Fruit fly (Drosophila melanogaster) whole organism, embryonic: Measurements from ENCODE around the gene Spt7.

ENCODE experiments used
- B-H1 ChIP-seq: fragments of 200-800 bp; sonication (Bioruptor generic); IDR thresholded peaks from 3 replicates; pipeline ENCODE4 v1.3.6; 2022; ENCODE audit warnings: missing biosample characterization, missing genetic modification characterization
- Bdp1 ChIP-seq: fragments of 200-800 bp; sonication (Bioruptor generic); optimal IDR thresholded peaks from 3 replicates; lab custom pipeline; 2016; ENCODE audit warnings: missing biosample characterization, missing genetic modification characterization
- CG10209 ChIP-seq: fragments of 200-800 bp; sonication (Bioruptor generic); optimal IDR thresholded peaks from 3 replicates; lab custom pipeline; 2017; ENCODE audit warnings: missing biosample characterization, mild to moderate bottlenecking, missing genetic modification characterization, missing genetic modification reagents
- CG10979 ChIP-seq: fragments of 200-800 bp; sonication (Bioruptor generic); optimal IDR thresholded peaks from 2 replicates; lab custom pipeline; 2018; ENCODE audit warnings: missing biosample characterization, mild to moderate bottlenecking, missing genetic modification characterization, moderate library complexity
- CG12155 ChIP-seq: fragments of 200-800 bp; sonication (Bioruptor generic); optimal IDR thresholded peaks from 3 replicates; lab custom pipeline; 2016; ENCODE audit warnings: missing biosample characterization, missing genetic modification characterization
- CG1603 ChIP-seq: fragments of 200-800 bp; sonication (Bioruptor generic); optimal IDR thresholded peaks from 2 replicates; lab custom pipeline; 2019; ENCODE audit warnings: missing biosample characterization, mild to moderate bottlenecking, missing genetic modification characterization, moderate library complexity
- CG16779 ChIP-seq: fragments of 200-800 bp; sonication (Bioruptor generic); IDR thresholded peaks from 2 replicates; pipeline ENCODE4 v1.3.6; 2022; ENCODE audit warnings: missing biosample characterization, missing genetic modification characterization
- CG17802 ChIP-seq: fragments of 200-800 bp; sonication (Bioruptor generic); optimal IDR thresholded peaks from 2 replicates; lab custom pipeline; 2018; ENCODE audit warnings: missing biosample characterization, mild to moderate bottlenecking, missing genetic modification characterization, moderate library complexity
- CG17912 ChIP-seq: fragments of 200-800 bp; sonication (Bioruptor generic); optimal IDR thresholded peaks from 2 replicates; lab custom pipeline; 2018; ENCODE audit warnings: missing biosample characterization, mild to moderate bottlenecking, missing genetic modification characterization
- CG2129 ChIP-seq: fragments of 200-800 bp; sonication (Bioruptor generic); IDR thresholded peaks from 2 replicates; pipeline ENCODE4 v1.3.6; 2022; ENCODE audit warnings: missing biosample characterization, missing genetic modification characterization; ENCODE audit not compliant: partially characterized antibody
- CG2712 ChIP-seq: fragments of 200-800 bp; optimal IDR thresholded peaks from 3 replicates; lab custom pipeline; 2019; ENCODE audit warnings: missing biosample characterization, mild to moderate bottlenecking, missing genetic modification characterization, moderate library complexity
- CG33213 ChIP-seq: fragments of 200-800 bp; sonication (Bioruptor generic); optimal IDR thresholded peaks from 3 replicates; lab custom pipeline; 2016; ENCODE audit warnings: missing biosample characterization, missing genetic modification characterization
- CG6254 ChIP-seq: fragments of 200-800 bp; sonication (Bioruptor generic); optimal IDR thresholded peaks from 3 replicates; lab custom pipeline; 2017; ENCODE audit warnings: mild to moderate bottlenecking, missing biosample characterization, missing genetic modification reagents, missing genetic modification characterization
- CG6683 ChIP-seq: fragments of 200-800 bp; sonication (Bioruptor generic); optimal IDR thresholded peaks from 2 replicates; lab custom pipeline; 2017; ENCODE audit warnings: missing biosample characterization, mild to moderate bottlenecking, missing genetic modification characterization, missing genetic modification reagents
- CG7271 ChIP-seq: fragments of 200-800 bp; sonication (Bioruptor generic); optimal IDR thresholded peaks from 2 replicates; lab custom pipeline; 2018; ENCODE audit warnings: missing biosample characterization, mild to moderate bottlenecking, missing genetic modification characterization, moderate library complexity
- CG7372 ChIP-seq: fragments of 200-800 bp; sonication (Bioruptor generic); IDR thresholded peaks from 2 replicates; pipeline ENCODE4 v1.3.6; 2022; ENCODE audit warnings: missing biosample characterization, missing genetic modification characterization
- CG7963 ChIP-seq: fragments of 200-800 bp; sonication (Bioruptor generic); IDR thresholded peaks from 3 replicates; pipeline ENCODE4 v1.3.6; 2022; ENCODE audit warnings: missing biosample characterization, missing genetic modification characterization; ENCODE audit not compliant: partially characterized antibody
- CG8290 ChIP-seq, 3 experiments: fragments of 200-800 bp; sonication (Bioruptor generic); optimal IDR thresholded peaks; 2 replicates each; lab custom pipeline; 2016 to 2019; ENCODE audit warnings: missing biosample characterization in 3 of 3, missing genetic modification characterization in 3 of 3, mild to moderate bottlenecking in 2 of 3, moderate library complexity in 1 of 3
- CG8359 ChIP-seq: fragments of 200-800 bp; sonication (Bioruptor generic); optimal IDR thresholded peaks from 2 replicates; lab custom pipeline; 2017; ENCODE audit warnings: missing biosample characterization, mild to moderate bottlenecking, missing genetic modification characterization, borderline replicate concordance
- CG9876 ChIP-seq: fragments of 200-800 bp; sonication (Bioruptor generic); optimal IDR thresholded peaks from 2 replicates; lab custom pipeline; 2016; ENCODE audit warnings: missing biosample characterization, missing genetic modification characterization
- Dfd ChIP-seq, 2 experiments: fragments of >200 bp; optimal IDR thresholded peaks; 2 replicates each; lab custom pipeline; 2017; ENCODE audit warnings: missing biosample characterization in 2 of 2, missing genetic modification characterization in 2 of 2
- Doc3 ChIP-seq: fragments of 200-800 bp; sonication (Bioruptor generic); IDR thresholded peaks from 3 replicates; pipeline ENCODE4 v1.3.6; 2022; ENCODE audit warnings: missing biosample characterization, missing genetic modification characterization; ENCODE audit not compliant: partially characterized antibody
- Drgx ChIP-seq: fragments of 200-800 bp; sonication (Bioruptor generic); IDR thresholded peaks from 2 replicates; pipeline ENCODE4 v1.3.6; 2022; ENCODE audit warnings: missing biosample characterization, missing genetic modification characterization
- Ets97D ChIP-seq: fragments of 200-800 bp; sonication (Bioruptor generic); optimal IDR thresholded peaks from 3 replicates; lab custom pipeline; 2016; ENCODE audit warnings: missing biosample characterization, missing genetic modification characterization
- Fer1 ChIP-seq: fragments of 200-800 bp; sonication (Bioruptor generic); optimal IDR thresholded peaks from 2 replicates; lab custom pipeline; 2017; ENCODE audit warnings: missing biosample characterization, mild to moderate bottlenecking, missing genetic modification characterization
- Fer2 ChIP-seq: fragments of 200-800 bp; sonication (Bioruptor generic); optimal IDR thresholded peaks from 2 replicates; lab custom pipeline; 2018; ENCODE audit warnings: missing biosample characterization, mild to moderate bottlenecking, missing genetic modification characterization, moderate library complexity
- Meics ChIP-seq: fragments of 200-800 bp; sonication (Bioruptor generic); optimal IDR thresholded peaks from 2 replicates; lab custom pipeline; 2017; ENCODE audit warnings: missing biosample characterization, mild to moderate bottlenecking, missing genetic modification characterization
- Ravus ChIP-seq: fragments of 200-800 bp; sonication (Bioruptor generic); IDR thresholded peaks from 2 replicates; pipeline ENCODE4 v1.3.6; 2022; ENCODE audit warnings: missing biosample characterization, missing genetic modification characterization
- Rx ChIP-seq: fragments of 200-800 bp; sonication (Bioruptor generic); IDR thresholded peaks from 2 replicates; pipeline ENCODE4 v1.3.6; 2022; ENCODE audit warnings: missing biosample characterization, missing genetic modification characterization
- Stat92E ChIP-seq, 3 experiments: fragments of >200 bp in 2 of 3; fragments of 200-800 bp in 1 of 3; sonication (Bioruptor generic) in 1 of 3; optimal IDR thresholded peaks; 2 replicates each; lab custom pipeline; 2017 to 2019; ENCODE audit warnings: missing biosample characterization in 3 of 3, missing genetic modification characterization in 3 of 3, mild to moderate bottlenecking in 1 of 3, moderate library complexity in 1 of 3
- aop ChIP-seq: fragments of 200-800 bp; sonication (Bioruptor generic); IDR thresholded peaks from 2 replicates; pipeline ENCODE4 v1.3.6; 2022; ENCODE audit warnings: missing biosample characterization, missing genetic modification characterization
- corto ChIP-seq: fragments of 200-800 bp; sonication (Bioruptor generic); optimal IDR thresholded peaks from 2 replicates; lab custom pipeline; 2016; ENCODE audit warnings: missing biosample characterization, mild to moderate bottlenecking, missing genetic modification characterization, moderate library complexity
- dysf ChIP-seq: fragments of 200-800 bp; sonication (Bioruptor generic); IDR thresholded peaks from 3 replicates; pipeline ENCODE4 v1.3.6; 2022; ENCODE audit warnings: missing biosample characterization, missing genetic modification characterization
- fd64A ChIP-seq: fragments of 200-800 bp; sonication (Bioruptor generic); optimal IDR thresholded peaks from 3 replicates; lab custom pipeline; 2018; ENCODE audit warnings: missing biosample characterization, mild to moderate bottlenecking, missing genetic modification characterization
- fru ChIP-seq: fragments of >200 bp; optimal IDR thresholded peaks from 2 replicates; lab custom pipeline; 2017
- lilli ChIP-seq: fragments of 200-800 bp; sonication (Bioruptor generic); optimal IDR thresholded peaks from 3 replicates; lab custom pipeline; 2016; ENCODE audit warnings: missing biosample characterization, missing genetic modification characterization
- nerfin-1 ChIP-seq: fragments of 200-800 bp; sonication (Bioruptor generic); optimal IDR thresholded peaks from 3 replicates; lab custom pipeline; 2019; ENCODE audit warnings: missing biosample characterization, mild to moderate bottlenecking, missing genetic modification characterization, moderate library complexity
- phol ChIP-seq: fragments of 200-800 bp; sonication (Bioruptor generic); optimal IDR thresholded peaks from 3 replicates; lab custom pipeline; 2018; ENCODE audit warnings: missing biosample characterization, mild to moderate bottlenecking, missing genetic modification characterization, moderate library complexity
- pita ChIP-seq: fragments of 200-800 bp; sonication (Bioruptor generic); optimal IDR thresholded peaks from 2 replicates; lab custom pipeline; 2017; ENCODE audit warnings: missing biosample characterization, mild to moderate bottlenecking, missing genetic modification characterization
- prd ChIP-seq, 3 experiments: fragments of >200 bp in 2 of 3; fragments of 200-800 bp in 1 of 3; sonication (Bioruptor generic) in 1 of 3; optimal IDR thresholded peaks in 2 of 3; IDR thresholded peaks in 1 of 3; 2 replicates in 2 of 3; 3 replicates in 1 of 3; pipeline versions ENCODE4 v1.3.6 to Lab custom; 2017 to 2022; ENCODE audit warnings: missing biosample characterization in 1 of 3, missing genetic modification characterization in 1 of 3
- ranshi ChIP-seq: fragments of 200-800 bp; sonication (Bioruptor generic); IDR thresholded peaks from 2 replicates; pipeline ENCODE4 v1.3.6; 2022; ENCODE audit warnings: missing biosample characterization, missing genetic modification characterization
- scrt ChIP-seq: fragments of 200-800 bp; sonication (Bioruptor generic); optimal IDR thresholded peaks from 2 replicates; lab custom pipeline; 2018; ENCODE audit warnings: missing biosample characterization, mild to moderate bottlenecking, missing genetic modification characterization, moderate library complexity
- sima ChIP-seq: fragments of 200-800 bp; sonication (Bioruptor generic); optimal IDR thresholded peaks from 2 replicates; lab custom pipeline; 2016; ENCODE audit warnings: missing biosample characterization, missing genetic modification characterization
- slou ChIP-seq: fragments of 200-800 bp; sonication (Bioruptor generic); optimal IDR thresholded peaks from 3 replicates; lab custom pipeline; 2016; ENCODE audit warnings: missing biosample characterization, missing genetic modification characterization
- sug ChIP-seq: fragments of 200-800 bp; optimal IDR thresholded peaks from 2 replicates; lab custom pipeline; 2019; ENCODE audit warnings: missing biosample characterization, mild to moderate bottlenecking, missing genetic modification characterization, moderate library complexity
- toy ChIP-seq: fragments of 200-800 bp; sonication (Bioruptor generic); IDR thresholded peaks from 2 replicates; pipeline ENCODE4 v1.3.6; 2022; ENCODE audit warnings: missing biosample characterization, missing genetic modification characterization
- usp ChIP-seq: fragments of >200 bp; optimal IDR thresholded peaks from 2 replicates; lab custom pipeline; 2017; ENCODE audit warnings: missing biosample characterization, missing genetic modification characterization
- wor ChIP-seq: fragments of 200-800 bp; sonication (Bioruptor generic); IDR thresholded peaks from 2 replicates; pipeline ENCODE4 v1.3.6; 2022; ENCODE audit warnings: missing biosample characterization, missing genetic modification characterization

Spt7 gene

DNA sequence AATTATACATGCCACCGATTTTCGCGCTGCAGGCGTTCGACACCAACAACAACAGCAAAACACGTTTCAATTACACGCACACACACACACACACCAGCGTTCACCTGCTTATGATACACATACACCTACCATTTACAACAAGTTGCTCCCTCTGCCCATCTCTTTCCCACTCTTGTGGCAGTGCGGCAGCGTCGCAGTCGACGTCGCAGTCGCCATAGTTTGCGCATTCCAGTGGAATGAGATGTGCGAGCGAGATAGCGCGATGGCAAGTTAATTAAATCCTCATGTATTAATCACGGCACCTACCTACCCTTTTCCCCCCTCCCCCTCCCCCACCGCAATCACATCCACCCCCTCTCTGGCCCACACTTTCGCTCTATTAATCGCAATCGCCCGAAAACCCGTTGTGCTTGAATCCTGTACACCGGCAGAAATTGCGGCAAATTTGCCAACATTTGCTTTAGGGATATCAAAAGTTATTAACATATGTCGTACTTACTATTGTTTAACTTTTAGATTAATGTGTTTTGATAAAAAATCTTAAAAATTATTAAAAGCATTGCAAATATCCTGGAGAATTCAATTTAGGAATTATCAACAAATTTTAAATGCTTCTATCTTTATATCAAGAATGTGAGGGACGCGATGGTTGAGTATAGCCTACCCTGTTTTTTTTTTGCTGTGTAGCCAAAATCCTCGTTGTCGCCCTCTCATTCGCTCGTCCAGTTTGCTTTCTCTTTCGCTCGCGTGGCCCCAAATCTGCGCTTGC lies 47.7 kb upstream of the Spt7 start (continued):
- TF ChIP-seq CG9876 (GFP tag; lab: Kevin White, UChicago), result no peak
- TF ChIP-seq nerfin-1 (tag; lab: Kevin White, UChicago), result no peak
- TF ChIP-seq Dfd (GFP tag; optimal IDR thresholded peaks at IDR 0.05; lab: Kevin White, UChicago), result no peak
- TF ChIP-seq CG2712 (tag; lab: Kevin White, UChicago), result peak; percentile 3
- TF ChIP-seq Drgx (GFP tag; lab: Robert Waterston, UW), result peak; percentile 49; the same call in 1 of the 2 replicates
- no peak for TF ChIP-seq CG17912
- peak; percentile 17 for TF ChIP-seq CG1603
- TF ChIP-seq usp, result no peak
- no peak for TF ChIP-seq fd64A (GFP tag; lab: Kevin White, UChicago)
- TF ChIP-seq aop (GFP tag; lab: Robert Waterston, UW), result no peak
- TF ChIP-seq CG6683 (GFP tag; lab: Kevin White, UChicago), result no peak
- no peak; the same call in 1 of the 2 replicates for TF ChIP-seq ranshi
- peak; percentile 54; the same call in 2 of the 3 replicates for TF ChIP-seq dysf (GFP tag; lab: Robert Waterston, UW)
- TF ChIP-seq Fer1, result no peak
- no peak for TF ChIP-seq B-H1
- no peak for TF ChIP-seq CG12155 (GFP tag; lab: Kevin White, UChicago)
- no peak for TF ChIP-seq CG8359 (GFP tag; lab: Kevin White, UChicago)
- peak; percentile 70 for TF ChIP-seq Meics (GFP tag; lab: Kevin White, UChicago)
- TF ChIP-seq pita, result no peak
- TF ChIP-seq CG8290 (GFP tag; optimal IDR thresholded peaks at IDR 0.05; lab: Kevin White, UChicago), result no peak
- no peak for TF ChIP-seq CG8290 (tag; optimal IDR thresholded peaks at IDR 0.05; lab: Kevin White, UChicago)
- TF ChIP-seq wor (GFP tag; lab: Robert Waterston, UW), result no peak
- no peak for TF ChIP-seq Rx (GFP tag; lab: Robert Waterston, UW)
- TF ChIP-seq CG10979 (tag; lab: Kevin White, UChicago), result peak; percentile 56
- no peak for TF ChIP-seq prd (optimal IDR thresholded peaks at IDR 0.05; lab: Kevin White, UChicago)
- TF ChIP-seq prd (GFP tag; IDR thresholded peaks at IDR 0.05; lab: Robert Waterston, UW), result peak; percentile 57; the same call in 1 of the 3 replicates
- TF ChIP-seq sima (GFP tag; lab: Kevin White, UChicago), result no peak
- TF ChIP-seq slou, result peak; percentile 51
- TF ChIP-seq CG7271 (tag; lab: Kevin White, UChicago), result no peak
- no peak for TF ChIP-seq CG33213 (GFP tag; lab: Kevin White, UChicago)
- TF ChIP-seq phol (tag; lab: Kevin White, UChicago), result peak; percentile 48
- no peak for TF ChIP-seq CG2129 (GFP tag; lab: Robert Waterston, UW)
- TF ChIP-seq Ravus (GFP tag; lab: Robert Waterston, UW), result no peak
- TF ChIP-seq Ets97D (GFP tag; lab: Kevin White, UChicago), result no peak
- TF ChIP-seq Stat92E (GFP tag; optimal IDR thresholded peaks at IDR 0.05; lab: Kevin White, UChicago), result no peak
- peak; percentile 33 for TF ChIP-seq lilli (GFP tag; lab: Kevin White, UChicago)
- no peak for TF ChIP-seq Doc3 (GFP tag; lab: Robert Waterston, UW)
- no peak for TF ChIP-seq Fer2 (tag; lab: Kevin White, UChicago)
- no peak for TF ChIP-seq toy (GFP tag; lab: Robert Waterston, UW)
- TF ChIP-seq Bdp1 (GFP tag; lab: Kevin White, UChicago), result no peak
- no peak for TF ChIP-seq CG17802
- peak; percentile 15 for TF ChIP-seq CG6254 (GFP tag; lab: Kevin White, UChicago)
- TF ChIP-seq CG7372 (GFP tag; lab: Robert Waterston, UW), result no peak
- TF ChIP-seq CG10209 (GFP tag; lab: Kevin White, UChicago), result peak; percentile 24
- no peak for TF ChIP-seq scrt (GFP tag; lab: Kevin White, UChicago)
- TF ChIP-seq sug (tag; lab: Kevin White, UChicago), result no peak
- no peak for TF ChIP-seq corto (GFP tag; lab: Kevin White, UChicago)
- no peak for TF ChIP-seq fru (lab: Kevin White, UChicago)
- TF ChIP-seq CG16779 (GFP tag; lab: Robert Waterston, UW), result no peak
- no peak for TF ChIP-seq CG7963 (GFP tag; lab: Robert Waterston, UW)
